Worm (Caenorhabditis elegans) whole organism, L1 larva: Measurements from ENCODE around the gene fipr-3.

Experiments used
- Y116A8C.19 ChIP-seq: sonication (generic microtip); optimal IDR thresholded peaks from 2 replicates; lab custom pipeline; 2016; ENCODE audit warnings: missing compliant biosample characterization, missing genetic modification characterization, borderline replicate concordance
- alr-1 ChIP-seq: fragments of 200-800 bp; sonication (Bioruptor generic); optimal IDR thresholded peaks from 2 replicates; lab custom pipeline; 2018; ENCODE audit warnings: borderline replicate concordance, mild to moderate bottlenecking, missing genetic modification characterization, missing compliant biosample characterization
- aly-2 ChIP-seq: fragments of 150-350 bp; optimal IDR thresholded peaks from 2 replicates; lab custom pipeline; 2014; ENCODE audit warnings: missing biosample characterization, missing genetic modification characterization
- ama-1 ChIP-seq: fragments of 150-350 bp; optimal IDR thresholded peaks from 2 replicates; lab custom pipeline; 2014
- blmp-1 ChIP-seq: fragments of 150-350 bp; optimal IDR thresholded peaks from 2 replicates; lab custom pipeline; 2014; ENCODE audit warnings: missing biosample characterization, missing genetic modification characterization
- ceh-63 ChIP-seq: fragments of 200-800 bp; sonication (Bioruptor generic); optimal IDR thresholded peaks from 2 replicates; lab custom pipeline; 2018; ENCODE audit warnings: mild to moderate bottlenecking, missing genetic modification characterization, missing compliant biosample characterization
- ceh-88 ChIP-seq: fragments of 200-800 bp; sonication (Bioruptor generic); IDR thresholded peaks from 2 replicates; pipeline ENCODE4 v1.3.6; 2022; ENCODE audit warnings: missing genetic modification characterization, missing compliant biosample characterization
- ceh-90 ChIP-seq: sonication (generic microtip); optimal IDR thresholded peaks from 2 replicates; lab custom pipeline; 2016; ENCODE audit warnings: missing genetic modification characterization, missing compliant biosample characterization
- efl-1 ChIP-seq, 4 experiments: fragments of 150-350 bp; optimal IDR thresholded peaks in 3 of 4; peaks in 1 of 4; 1 replicate in 1 of 4; 2 replicates in 3 of 4; lab custom pipeline; 2014; ENCODE audit warnings: missing biosample characterization in 2 of 4, missing genetic modification characterization in 2 of 4, missing genetic modification reagents in 2 of 4
- elt-2 ChIP-seq: sonication (generic microtip); optimal IDR thresholded peaks from 2 replicates; lab custom pipeline; 2016; ENCODE audit warnings: missing genetic modification characterization, mild to moderate bottlenecking, inconsistent platforms, missing compliant biosample characterization, missing genetic modification reagents
- elt-3 ChIP-seq, 6 experiments: fragments of 150-350 bp in 1 of 6; sonication (generic microtip); optimal IDR thresholded peaks; 2 replicates each; lab custom pipeline; 2017 to 2018; ENCODE audit warnings: missing biosample characterization in 6 of 6, missing genetic modification characterization in 6 of 6, inconsistent platforms in 1 of 6
- ets-5 ChIP-seq: fragments of 200-800 bp; sonication (Bioruptor generic); IDR thresholded peaks from 2 replicates; pipeline ENCODE4 v1.3.6; 2022; ENCODE audit warnings: missing genetic modification characterization, missing compliant biosample characterization
- fos-1 ChIP-seq: fragments of 150-350 bp; optimal IDR thresholded peaks from 2 replicates; lab custom pipeline; 2014; ENCODE audit warnings: missing biosample characterization, missing genetic modification characterization
- hlh-4 ChIP-seq: sonication (generic microtip); optimal IDR thresholded peaks from 2 replicates; lab custom pipeline; 2016; ENCODE audit warnings: mild to moderate bottlenecking, missing genetic modification characterization, missing compliant biosample characterization
- hpl-2 ChIP-seq: fragments of 150-350 bp; optimal IDR thresholded peaks from 2 replicates; lab custom pipeline; 2014; ENCODE audit warnings: missing biosample characterization, missing genetic modification reagents, missing genetic modification characterization
- irx-1 ChIP-seq: sonication (generic microtip); optimal IDR thresholded peaks from 2 replicates; lab custom pipeline; 2016; ENCODE audit warnings: missing genetic modification characterization, missing compliant biosample characterization
- isw-1 ChIP-seq: fragments of 200-800 bp; sonication (Bioruptor generic); IDR thresholded peaks from 2 replicates; pipeline ENCODE4 v1.3.6; 2022; ENCODE audit warnings: missing genetic modification characterization, missing compliant biosample characterization
- jun-1 ChIP-seq: fragments of 150-350 bp; optimal IDR thresholded peaks from 2 replicates; lab custom pipeline; 2014; ENCODE audit warnings: missing biosample characterization, missing genetic modification reagents, missing genetic modification characterization
- lin-14 ChIP-seq: fragments of 200-800 bp; sonication (Bioruptor generic); optimal IDR thresholded peaks from 2 replicates; lab custom pipeline; 2018; ENCODE audit warnings: mild to moderate bottlenecking, missing genetic modification characterization, moderate library complexity, missing compliant biosample characterization
- lin-15B ChIP-seq: fragments of 150-350 bp; sonication (generic microtip); optimal IDR thresholded peaks from 3 replicates; lab custom pipeline; 2014; ENCODE audit warnings: missing biosample characterization, missing genetic modification characterization
- lin-35 ChIP-seq, 2 experiments: fragments of 150-350 bp; optimal IDR thresholded peaks; 2 replicates each; lab custom pipeline; 2014; ENCODE audit warnings: missing biosample characterization in 2 of 2, missing genetic modification characterization in 2 of 2, missing genetic modification reagents in 2 of 2
- nhr-77 ChIP-seq: fragments of 150-350 bp; optimal IDR thresholded peaks from 2 replicates; lab custom pipeline; 2014; ENCODE audit warnings: missing biosample characterization, missing genetic modification characterization
- nhr-90 ChIP-seq: sonication (generic microtip); optimal IDR thresholded peaks from 2 replicates; lab custom pipeline; 2016; ENCODE audit warnings: mild to moderate bottlenecking, missing genetic modification characterization, missing compliant biosample characterization; ENCODE audit not compliant: poor library complexity
- pag-3 ChIP-seq: sonication (generic microtip); optimal IDR thresholded peaks from 2 replicates; lab custom pipeline; 2017; ENCODE audit warnings: missing genetic modification characterization, mild to moderate bottlenecking, missing compliant biosample characterization, antibody characterized with exemption, borderline replicate concordance; ENCODE audit not compliant: insufficient read depth
- pax-3 ChIP-seq: fragments of 200-800 bp; sonication (Bioruptor generic); optimal IDR thresholded peaks from 2 replicates; lab custom pipeline; 2018; ENCODE audit warnings: mild to moderate bottlenecking, missing genetic modification characterization, moderate library complexity, missing compliant biosample characterization
- snu-23 ChIP-seq: sonication (generic microtip); optimal IDR thresholded peaks from 2 replicates; lab custom pipeline; 2016; ENCODE audit warnings: missing genetic modification characterization, missing compliant biosample characterization
- sox-4 ChIP-seq: sonication (generic microtip); optimal IDR thresholded peaks from 2 replicates; lab custom pipeline; 2016; ENCODE audit warnings: missing genetic modification characterization, missing compliant biosample characterization
- sup-37 ChIP-seq: fragments of 200-800 bp; sonication (Bioruptor generic); optimal IDR thresholded peaks from 2 replicates; lab custom pipeline; 2018; ENCODE audit warnings: mild to moderate bottlenecking, missing genetic modification characterization, missing compliant biosample characterization
- swsn-7 ChIP-seq: sonication (generic microtip); optimal IDR thresholded peaks from 2 replicates; lab custom pipeline; 2016; ENCODE audit warnings: missing genetic modification characterization, missing compliant biosample characterization
- unc-62 ChIP-seq: fragments of 150-350 bp; optimal IDR thresholded peaks from 2 replicates; lab custom pipeline; 2014; ENCODE audit warnings: missing biosample characterization, missing genetic modification reagents, missing genetic modification characterization
- unc-86 ChIP-seq: sonication (generic microtip); optimal IDR thresholded peaks from 2 replicates; lab custom pipeline; 2016; ENCODE audit warnings: missing genetic modification characterization, missing compliant biosample characterization
- xbp-1 ChIP-seq: sonication (generic microtip); optimal IDR thresholded peaks from 2 replicates; lab custom pipeline; 2016; ENCODE audit warnings: missing genetic modification characterization, missing compliant biosample characterization
- zag-1 ChIP-seq: fragments of 150-350 bp; optimal IDR thresholded peaks from 2 replicates; lab custom pipeline; 2014; ENCODE audit warnings: missing biosample characterization, missing genetic modification characterization

Gene fipr-3

ce11 chrX:14421529-14421982, 1.6 kb upstream of the fipr-3 start, which contains the start of gene F23D12.2:
F23D12.2 (minus strand) TSS chrX:14421579.
- TF ChIP-seq isw-1 (GFP tag; lab: Robert Waterston, UW) (no peak), pax-3 (tag; lab: Kevin White, UChicago) (no peak), unc-86 (tag; lab: Kevin White, UChicago) (no peak), ets-5 (GFP tag; lab: Robert Waterston, UW) (no peak), nhr-90 (tag; lab: Kevin White, UChicago) (no peak), elt-2 (tag; lab: Kevin White, UChicago) (no peak), sup-37 (GFP tag; lab: Kevin White, UChicago) (no peak), irx-1 (no peak), nhr-77 (no peak), lin-14 (GFP tag; lab: Kevin White, UChicago) (no peak), swsn-7 (tag; lab: Kevin White, UChicago) (no peak), ceh-63 (GFP tag; lab: Kevin White, UChicago) (no peak), hpl-2 (GFP tag; lab: Kevin White, UChicago) (no peak), aly-2 (tag; lab: Kevin White, UChicago) (no peak), lin-15B (tag; lab: Kevin White, UChicago) (no peak), sox-4 (no peak)

DNA sequence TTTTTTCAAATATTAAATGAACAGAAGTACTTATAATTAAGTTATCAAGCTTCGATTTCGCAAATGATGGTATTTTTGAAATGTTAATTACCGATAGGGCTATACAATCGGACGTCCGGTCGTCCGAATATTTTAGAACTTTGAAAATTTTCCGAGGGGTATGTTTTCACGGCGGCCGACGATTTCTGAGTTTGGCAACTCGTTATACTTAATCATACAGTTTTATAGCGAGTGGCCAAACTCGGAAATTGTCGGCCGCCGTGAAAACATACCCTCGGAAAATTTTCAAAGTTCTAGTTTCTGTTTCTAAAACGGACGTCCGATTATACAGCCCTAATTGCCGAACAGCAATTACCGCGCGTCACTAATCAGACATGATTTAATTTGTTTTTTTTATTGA, 981 bp downstream of the fipr-3 start:
- no peak for TF ChIP-seq ama-1
- no peak for TF ChIP-seq jun-1 (tag; lab: Kevin White, UChicago)
- no peak for TF ChIP-seq ceh-88 (GFP tag; lab: Robert Waterston, UW)
- TF ChIP-seq zag-1 (tag; lab: Kevin White, UChicago), result no peak
- no peak for TF ChIP-seq pag-3
- TF ChIP-seq elt-2 (tag; lab: Kevin White, UChicago), result no peak
- no peak for TF ChIP-seq ceh-90 (tag; lab: Kevin White, UChicago)
- no peak for TF ChIP-seq ceh-63 (GFP tag; lab: Kevin White, UChicago)
- no peak for TF ChIP-seq alr-1 (tag; lab: Kevin White, UChicago)

ce11 chrX:14424673-14425072, 1.5 kb downstream of the fipr-3 start, which contains the start of gene F23D12.11:
F23D12.11 (minus strand) TSS chrX:14424751.
- no peak for TF ChIP-seq ceh-63 (GFP tag; lab: Kevin White, UChicago)
- TF ChIP-seq elt-3 (tag; optimal IDR thresholded peaks at IDR 0.05; lab: Kevin White, UChicago), result peak in 1 of 6 experiments; percentile 71
- TF ChIP-seq fos-1 (tag; lab: Kevin White, UChicago), result no peak
- no peak for TF ChIP-seq Y116A8C.19 (tag; lab: Kevin White, UChicago)

ce11 chrX:14428052-14428451, 4.8 kb downstream of the fipr-3 start, which contains the start of gene F23D12.1:
F23D12.1 (minus strand) TSS chrX:14428152.
- TF ChIP-seq blmp-1, result no peak
- no peak for TF ChIP-seq efl-1 (optimal IDR thresholded peaks at IDR 0.05; lab: Kevin White, UChicago)
- TF ChIP-seq efl-1 (GFP tag; optimal IDR thresholded peaks at IDR 0.05 in 1 of 2; lab: Kevin White, UChicago), result no peak
- no peak for TF ChIP-seq aly-2 (tag; lab: Kevin White, UChicago)
- TF ChIP-seq unc-62 (GFP tag; lab: Kevin White, UChicago), result no peak
- no peak for TF ChIP-seq hlh-4 (tag; lab: Kevin White, UChicago)
- TF ChIP-seq ceh-88 (GFP tag; lab: Robert Waterston, UW), result no peak
- no peak for TF ChIP-seq lin-35 (GFP tag; optimal IDR thresholded peaks at IDR 0.05; lab: Kevin White, UChicago)
- no peak for TF ChIP-seq snu-23 (GFP tag; lab: Kevin White, UChicago)
- TF ChIP-seq xbp-1 (tag; lab: Kevin White, UChicago), result no peak

DNA sequence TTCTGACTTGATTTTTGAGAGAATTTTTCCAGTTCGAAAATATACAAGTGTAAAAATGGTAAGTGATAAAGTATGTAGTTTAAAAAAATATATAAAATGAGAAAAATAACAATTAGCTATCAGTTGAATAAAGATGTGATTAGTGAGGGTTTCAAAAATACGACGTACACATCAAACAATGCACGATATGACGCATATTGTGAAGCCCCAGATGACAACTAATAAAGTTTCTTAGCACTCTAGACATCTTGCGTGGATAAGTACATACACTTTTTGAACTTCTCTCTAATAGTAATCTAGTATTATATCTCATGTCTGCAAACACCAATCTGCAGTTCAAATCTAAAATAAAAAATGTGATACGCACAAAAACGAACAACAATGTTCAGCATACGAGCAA, 7.2 kb downstream of the fipr-3 start:
- no peak for TF ChIP-seq efl-1 (optimal IDR thresholded peaks at IDR 0.05; lab: Kevin White, UChicago)
- peak in 1 of 2 experiments; percentile 62 for TF ChIP-seq efl-1 (GFP tag; optimal IDR thresholded peaks at IDR 0.05 in 1 of 2; lab: Kevin White, UChicago)
- no peak for TF ChIP-seq unc-62 (GFP tag; lab: Kevin White, UChicago)
- no peak for TF ChIP-seq swsn-7 (tag; lab: Kevin White, UChicago)
- TF ChIP-seq, all 84 proteins: peak for 1
